Worm (Caenorhabditis elegans) whole organism, midembryonic: ENCODE results near the gene bra-2.

Experiments used
- T22C8.4 ChIP-seq: fragments of 200-800 bp; sonication (Bioruptor generic); IDR thresholded peaks from 2 replicates; pipeline ENCODE4 v1.3.6; 2022; ENCODE audit warnings: missing genetic modification characterization, missing compliant biosample characterization
- cog-1 ChIP-seq: sonication (generic microtip); optimal IDR thresholded peaks from 2 replicates; lab custom pipeline; 2016; ENCODE audit warnings: missing genetic modification characterization, missing compliant biosample characterization
- flt-1 ChIP-seq: fragments of 200-800 bp; sonication (Bioruptor generic); IDR thresholded peaks from 2 replicates; pipeline ENCODE4 v1.3.6; 2022; ENCODE audit warnings: missing genetic modification characterization, missing compliant biosample characterization
- med-1 ChIP-seq: sonication (generic microtip); optimal IDR thresholded peaks from 2 replicates; lab custom pipeline; 2017; ENCODE audit warnings: missing genetic modification characterization, mild to moderate bottlenecking, missing compliant biosample characterization, antibody characterized with exemption, missing genetic modification reagents; ENCODE audit not compliant: insufficient read depth
- ref-1 ChIP-seq: fragments of 200-800 bp; sonication (Bioruptor generic); conservative IDR thresholded peaks from 2 replicates; pipeline ENCODE4 v1.3.6; 2022; ENCODE audit warnings: missing genetic modification reagents, missing genetic modification characterization, missing compliant biosample characterization
- tab-1 ChIP-seq: fragments of 200-800 bp; sonication (Bioruptor generic); IDR thresholded peaks from 2 replicates; pipeline ENCODE4 v1.3.6; 2022; ENCODE audit warnings: missing genetic modification characterization, missing compliant biosample characterization
- ztf-23 ChIP-seq: fragments of 200-800 bp; sonication (Bioruptor generic); IDR thresholded peaks from 2 replicates; pipeline ENCODE4 v1.3.6; 2022; ENCODE audit warnings: missing genetic modification reagents, missing genetic modification characterization, missing compliant biosample characterization
- ztf-29 ChIP-seq: fragments of 200-800 bp; sonication (Bioruptor generic); IDR thresholded peaks from 2 replicates; pipeline ENCODE4 v1.3.6; 2022; ENCODE audit warnings: missing genetic modification reagents, missing genetic modification characterization, missing compliant biosample characterization

DNA sequence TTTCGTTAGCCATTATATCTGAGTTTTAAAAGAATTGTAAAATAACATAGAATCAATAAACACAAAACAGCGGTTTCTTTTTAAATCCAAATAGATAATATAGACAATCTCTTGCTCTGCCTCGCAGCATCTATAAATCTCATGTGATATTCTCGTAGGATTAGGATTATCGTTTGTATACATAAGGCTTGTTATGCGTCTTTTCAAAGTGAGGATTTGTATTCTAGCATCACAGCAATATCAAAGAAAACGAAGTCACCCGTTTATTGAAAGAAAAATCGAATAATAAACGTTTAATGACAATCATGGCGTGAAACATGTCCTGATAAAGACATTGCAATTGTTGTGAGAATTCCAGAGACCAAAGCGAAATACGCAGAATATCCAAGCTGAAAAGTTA, 38.7 kb upstream of the bra-2 start, which contains the start of the genes T24C4.3 and clc-20:
- TF ChIP-seq ref-1 (GFP tag; lab: Robert Waterston, UW) = no peak
- TF ChIP-seq flt-1 (GFP tag; lab: Robert Waterston, UW) = no peak
- no peak for TF ChIP-seq ztf-29 (GFP tag; lab: Robert Waterston, UW)
- no peak for TF ChIP-seq T22C8.4 (GFP tag; lab: Robert Waterston, UW)
- no peak for TF ChIP-seq cog-1 (tag; lab: Kevin White, UChicago)
- TF ChIP-seq tab-1 (GFP tag; lab: Robert Waterston, UW) = no peak
- TF ChIP-seq ztf-23 = no peak
- no peak for TF ChIP-seq med-1 (GFP tag; lab: Kevin White, UChicago)
